Worm (Caenorhabditis elegans): ENCODE data around the gene F18C5.9.

ce11 chrII:6594151-6594550, 27.2 kb downstream of the F18C5.9 start, which contains the start of gene aipr-1:
- TF ChIP-seq nfya-2 (GFP tag; IDR thresholded peaks at IDR 0.05) (no peak), unc-130 (GFP tag; optimal IDR thresholded peaks at IDR 0.05) (no peak), tlf-1 (GFP tag; optimal IDR thresholded peaks at IDR 0.05) (no peak), efl-1 (GFP tag; optimal IDR thresholded peaks at IDR 0.05) (no peak), bed-1 (GFP tag; IDR thresholded peaks at IDR 0.05) (no peak), lsy-27 (tag; optimal IDR thresholded peaks at IDR 0.05; ENCODE audit: borderline replicate concordance, insufficient read depth) (no peak), ceh-40 (GFP tag; IDR thresholded peaks at IDR 0.05) (no peak), nfya-1 (tag; optimal IDR thresholded peaks at IDR 0.05; ENCODE audit: borderline replicate concordance, insufficient read depth) (no peak), gei-17 (GFP tag; optimal IDR thresholded peaks at IDR 0.05) (no peak)

Measured in whole organism, young adult.